Worm (Caenorhabditis elegans) whole organism, young adult: ENCODE measurements around the gene F42A9.9.
A peak's percentile ranks its signal among the peaks of the same experiment; 100 is the strongest.

ENCODE experiments used
- B0019.2 ChIP-seq: fragments of 200-800 bp; sonication (Bioruptor generic); conservative IDR thresholded peaks from 2 replicates; pipeline ENCODE4 v1.3.6; 2022; ENCODE audit warnings: missing genetic modification reagents, missing genetic modification characterization, missing compliant biosample characterization
- F39B2.1 ChIP-seq: fragments of 200-800 bp; sonication (Bioruptor generic); IDR thresholded peaks from 2 replicates; pipeline ENCODE4 v1.3.6; 2022; ENCODE audit warnings: missing genetic modification reagents, missing genetic modification characterization, missing compliant biosample characterization
- F52B5.7 ChIP-seq: sonication (generic microtip); optimal IDR thresholded peaks from 2 replicates; lab custom pipeline; 2016; ENCODE audit warnings: mild to moderate bottlenecking, missing genetic modification characterization, missing compliant biosample characterization
- K11D2.4 ChIP-seq: fragments of 200-800 bp; sonication (Bioruptor generic); IDR thresholded peaks from 2 replicates; pipeline ENCODE4 v1.3.6; 2022; ENCODE audit warnings: missing genetic modification reagents, missing genetic modification characterization, missing compliant biosample characterization
- K12H6.12 ChIP-seq: fragments of 200-800 bp; sonication (Bioruptor generic); optimal IDR thresholded peaks from 2 replicates; lab custom pipeline; 2018; ENCODE audit warnings: mild to moderate bottlenecking, missing genetic modification characterization, missing compliant biosample characterization
- Y79H2A.3 ChIP-seq: fragments of 200-800 bp; sonication (Bioruptor generic); conservative IDR thresholded peaks from 2 replicates; pipeline ENCODE4 v1.3.6; 2022; ENCODE audit warnings: missing genetic modification reagents, missing genetic modification characterization, missing compliant biosample characterization
- Y95B8A.8 ChIP-seq: fragments of 200-800 bp; sonication (Bioruptor generic); IDR thresholded peaks from 2 replicates; pipeline ENCODE4 v1.3.6; 2022; ENCODE audit warnings: missing genetic modification reagents, missing genetic modification characterization, missing compliant biosample characterization
- ZK185.1 ChIP-seq: sonication (generic microtip); optimal IDR thresholded peaks from 2 replicates; lab custom pipeline; 2016; ENCODE audit warnings: mild to moderate bottlenecking, missing genetic modification characterization, missing compliant biosample characterization; ENCODE audit not compliant: poor library complexity, severe bottlenecking
- attf-3 ChIP-seq: fragments of 200-800 bp; sonication (Bioruptor generic); conservative IDR thresholded peaks from 2 replicates; pipeline ENCODE4 v1.3.6; 2022; ENCODE audit warnings: missing genetic modification reagents, missing genetic modification characterization, missing compliant biosample characterization
- ceh-40 ChIP-seq: fragments of 200-800 bp; sonication (Bioruptor generic); IDR thresholded peaks from 2 replicates; pipeline ENCODE4 v1.3.6; 2022; ENCODE audit warnings: missing genetic modification characterization, missing compliant biosample characterization
- ceh-58 ChIP-seq: fragments of 200-800 bp; sonication (Bioruptor generic); IDR thresholded peaks from 2 replicates; pipeline ENCODE4 v1.3.6; 2022; ENCODE audit warnings: missing genetic modification characterization, missing compliant biosample characterization
- ceh-79 ChIP-seq: sonication (generic microtip); optimal IDR thresholded peaks from 2 replicates; lab custom pipeline; 2017; ENCODE audit warnings: mild to moderate bottlenecking, missing genetic modification characterization, missing compliant biosample characterization
- die-1 ChIP-seq: sonication (generic microtip); optimal IDR thresholded peaks from 2 replicates; lab custom pipeline; 2016; ENCODE audit warnings: missing genotype, mild to moderate bottlenecking, missing genetic modification characterization, missing compliant biosample characterization
- egrh-3 ChIP-seq: fragments of 200-800 bp; sonication (Bioruptor generic); IDR thresholded peaks from 2 replicates; pipeline ENCODE4 v1.3.6; 2022; ENCODE audit warnings: missing genetic modification reagents, missing genetic modification characterization, missing compliant biosample characterization
- gei-17 ChIP-seq: fragments of 200-800 bp; sonication (Bioruptor generic); optimal IDR thresholded peaks from 2 replicates; lab custom pipeline; 2018; ENCODE audit warnings: mild to moderate bottlenecking, missing genetic modification characterization, missing compliant biosample characterization
- hlh-12 ChIP-seq: sonication (generic microtip); optimal IDR thresholded peaks from 2 replicates; lab custom pipeline; 2016; ENCODE audit warnings: missing genetic modification characterization, missing compliant biosample characterization
- hrde-1 ChIP-seq: sonication (generic microtip); optimal IDR thresholded peaks from 2 replicates; lab custom pipeline; 2016; ENCODE audit warnings: missing genetic modification characterization, mild to moderate bottlenecking, missing compliant biosample characterization, moderate library complexity, missing genotype, missing genetic modification reagents, borderline replicate concordance
- let-526 ChIP-seq: fragments of 200-800 bp; sonication (Bioruptor generic); IDR thresholded peaks from 2 replicates; pipeline ENCODE4 v1.3.6; 2022; ENCODE audit warnings: missing genetic modification reagents, missing genetic modification characterization, missing compliant biosample characterization
- lin-54 ChIP-seq: fragments of 200-800 bp; sonication (Bioruptor generic); optimal IDR thresholded peaks from 2 replicates; lab custom pipeline; 2018; ENCODE audit warnings: mild to moderate bottlenecking, missing genetic modification characterization, missing compliant biosample characterization
- lir-1 ChIP-seq: fragments of 200-800 bp; sonication (Bioruptor generic); conservative IDR thresholded peaks from 2 replicates; pipeline ENCODE4 v1.3.6; 2022; ENCODE audit warnings: missing genetic modification reagents, missing genetic modification characterization, missing compliant biosample characterization
- mcd-1 ChIP-seq: fragments of 200-800 bp; sonication (Bioruptor generic); IDR thresholded peaks from 2 replicates; pipeline ENCODE4 v1.3.6; 2022; ENCODE audit warnings: missing genetic modification reagents, missing genetic modification characterization, missing compliant biosample characterization
- mes-4 ChIP-seq: sonication (generic microtip); optimal IDR thresholded peaks from 2 replicates; lab custom pipeline; 2016; ENCODE audit warnings: missing genotype, missing genetic modification characterization, missing compliant biosample characterization
- nfyb-1 ChIP-seq: fragments of 200-800 bp; sonication (Bioruptor generic); IDR thresholded peaks from 2 replicates; pipeline ENCODE4 v1.3.6; 2022; ENCODE audit warnings: missing genetic modification reagents, missing genetic modification characterization, missing compliant biosample characterization
- nhr-179 ChIP-seq: sonication (generic microtip); optimal IDR thresholded peaks from 2 replicates; lab custom pipeline; 2016; ENCODE audit warnings: mild to moderate bottlenecking, missing genetic modification characterization, missing compliant biosample characterization
- snpc-4 ChIP-seq, 5 experiments: fragments of 150-350 bp in 1 of 5; sonication (generic microtip) in 4 of 5; optimal IDR thresholded peaks; 2 replicates each; lab custom pipeline; 2014 to 2018; ENCODE audit warnings: missing genetic modification characterization in 5 of 5, missing biosample characterization in 3 of 5, antibody characterized with exemption in 2 of 5, mild to moderate bottlenecking in 2 of 5, missing compliant biosample characterization in 2 of 5, missing genotype in 2 of 5, moderate library complexity in 2 of 5, missing genetic modification reagents in 1 of 5
- somi-1 ChIP-seq: fragments of 200-800 bp; sonication (Bioruptor generic); optimal IDR thresholded peaks from 2 replicates; lab custom pipeline; 2018; ENCODE audit warnings: mild to moderate bottlenecking, missing genetic modification characterization, missing compliant biosample characterization
- sptf-2 ChIP-seq: fragments of 200-800 bp; sonication (Bioruptor generic); optimal IDR thresholded peaks from 2 replicates; lab custom pipeline; 2018; ENCODE audit warnings: mild to moderate bottlenecking, missing genetic modification characterization, missing compliant biosample characterization
- ztf-6 ChIP-seq: fragments of 200-800 bp; sonication (Bioruptor generic); IDR thresholded peaks from 2 replicates; pipeline ENCODE4 v1.3.6; 2022; ENCODE audit warnings: missing genetic modification reagents, missing genetic modification characterization, missing compliant biosample characterization

The F42A9.9 gene

ce11 chrIV:8673733-8674375 lies 35.2 kb upstream of the F42A9.9 start:
- no peak for TF ChIP-seq F39B2.1 (GFP tag; lab: Robert Waterston, UW)
- TF ChIP-seq nfyb-1 (GFP tag; lab: Robert Waterston, UW) = no peak
- TF ChIP-seq hlh-12 (tag; lab: Kevin White, UChicago) = no peak
- TF ChIP-seq attf-3 (GFP tag; lab: Robert Waterston, UW) = no peak
- no peak for TF ChIP-seq K12H6.12 (tag; lab: Kevin White, UChicago)
- no peak for TF ChIP-seq ceh-79
- TF ChIP-seq let-526 (GFP tag; lab: Robert Waterston, UW) = no peak
- TF ChIP-seq Y95B8A.8 (GFP tag; lab: Robert Waterston, UW) = no peak
- TF ChIP-seq nhr-179 (tag; lab: Kevin White, UChicago) = no peak
- TF ChIP-seq ceh-58 (GFP tag; lab: Robert Waterston, UW) = no peak
- no peak for TF ChIP-seq ZK185.1 (tag; lab: Kevin White, UChicago)
- TF ChIP-seq lir-1 (GFP tag; lab: Robert Waterston, UW) = no peak
- TF ChIP-seq Y79H2A.3 (GFP tag; lab: Robert Waterston, UW) = no peak
- no peak for TF ChIP-seq B0019.2 (GFP tag; lab: Robert Waterston, UW)
- TF ChIP-seq F52B5.7 (tag; lab: Kevin White, UChicago) = no peak

- TF ChIP-seq sptf-2 (GFP tag; lab: Kevin White, UChicago) (no peak), ceh-40 (GFP tag; lab: Robert Waterston, UW) (no peak), gei-17 (no peak), die-1 (no peak), mcd-1 (GFP tag; lab: Robert Waterston, UW) (no peak), mes-4 (tag; lab: Kevin White, UChicago) (no peak), ceh-79 (no peak), snpc-4 (GFP tag; optimal IDR thresholded peaks at IDR 0.05; lab: Kevin White, UChicago) (no peak), snpc-4 (tag; optimal IDR thresholded peaks at IDR 0.05; lab: Kevin White, UChicago) (no peak), somi-1 (no peak), hrde-1 (no peak), K11D2.4 (GFP tag; lab: Robert Waterston, UW) (no peak), ztf-6 (no peak), ZK185.1 (tag; lab: Kevin White, UChicago) (no peak), egrh-3 (GFP tag; lab: Robert Waterston, UW) (no peak)
Measured at ce11 chrIV:8668635-8669034, 30.0 kb upstream of the F42A9.9 start, which contains the start of gene cdh-5. cdh-5 (plus strand) TSS chrIV:8668935.

DNA sequence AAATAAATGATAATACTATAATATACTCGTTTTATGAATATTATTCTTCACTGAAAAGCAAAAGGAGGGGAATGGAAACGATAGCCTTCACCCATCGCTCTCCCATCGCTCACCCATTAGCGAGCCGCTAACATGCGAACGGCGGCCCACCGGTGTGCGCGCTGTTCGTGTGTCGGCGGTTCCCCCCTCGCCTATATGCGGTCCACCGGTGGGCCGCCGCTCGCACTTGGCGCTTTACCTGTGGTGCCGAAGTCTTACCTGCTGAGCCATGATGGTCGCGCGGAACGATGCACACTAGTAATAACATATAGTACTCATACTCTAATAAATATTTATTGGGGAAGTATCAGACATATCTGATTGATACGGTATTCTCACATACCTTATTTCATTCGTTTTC lies 28.5 kb upstream of the F42A9.9 start:
- TF ChIP-seq egrh-3 (GFP tag; lab: Robert Waterston, UW) = peak; percentile 63; the same call in 1 of the 2 replicates

ce11 chrIV:8665778-8666177 lies 27.1 kb upstream of the F42A9.9 start:
- TF ChIP-seq attf-3 (GFP tag; lab: Robert Waterston, UW) (peak; percentile 94), lir-1 (GFP tag; lab: Robert Waterston, UW) (no peak)

ce11 chrIV:8658122-8658521 lies 19.5 kb upstream of the F42A9.9 start, which contains the start of gene C49C8.6:
C49C8.6 (minus strand) TSS chrIV:8658222.
- no peak for TF ChIP-seq lin-54 (GFP tag; lab: Kevin White, UChicago)
